Worm (Caenorhabditis elegans): ENCODE measurements around the gene T10B5.10.

Gene T10B5.10

DNA sequence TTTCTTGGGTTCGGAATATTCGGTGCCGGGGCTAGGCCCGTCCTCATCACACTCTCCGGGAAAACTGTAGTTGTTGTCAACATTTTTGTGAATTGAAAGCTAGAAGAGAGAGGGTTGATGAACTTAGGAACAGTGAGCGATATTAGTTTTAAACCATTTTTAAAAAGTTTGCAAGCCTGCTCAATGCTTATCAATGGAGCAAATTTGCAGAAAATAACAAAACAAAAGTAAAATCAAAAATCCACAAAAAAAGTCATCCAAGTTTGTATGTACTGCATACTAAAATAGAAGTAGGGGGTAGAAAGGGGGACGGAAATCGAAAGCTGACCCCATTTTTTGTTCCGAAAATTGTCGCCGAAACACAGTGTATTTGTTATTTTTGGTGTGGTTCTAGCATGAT is at the start of gene T10B5.10:
Gene T10B5.10, minus strand, starts transcription at position 101 of the 400 bp plus-strand sequence.
- TF ChIP-seq unc-62 (GFP tag; optimal IDR thresholded peaks at IDR 0.05), result no peak

DNA sequence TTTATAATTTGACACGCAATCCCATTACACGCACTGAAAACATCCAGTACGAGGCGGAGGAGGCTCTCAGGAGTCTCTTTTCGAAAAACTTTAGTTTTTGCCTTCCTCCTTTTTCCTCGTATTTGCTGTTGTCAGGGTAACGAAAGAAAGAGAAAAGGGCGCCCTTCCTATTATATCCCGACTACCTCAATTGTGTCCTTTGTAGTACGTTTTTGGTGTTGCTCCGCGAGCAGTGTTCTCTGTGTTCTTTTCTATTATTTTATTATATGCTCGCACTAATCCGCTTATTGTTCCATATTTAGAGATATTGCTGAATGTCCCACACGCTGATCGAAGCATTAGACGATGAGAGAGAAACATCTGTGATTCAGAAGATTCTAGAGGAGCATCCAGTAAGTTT is 39.4 kb upstream of the T10B5.10 start, which contains the start of gene nphp-2:
Gene nphp-2, plus strand, starts transcription at position 301 of the 400 bp plus-strand sequence.
- TF ChIP-seq unc-62 (GFP tag; optimal IDR thresholded peaks at IDR 0.05), result no peak

DNA sequence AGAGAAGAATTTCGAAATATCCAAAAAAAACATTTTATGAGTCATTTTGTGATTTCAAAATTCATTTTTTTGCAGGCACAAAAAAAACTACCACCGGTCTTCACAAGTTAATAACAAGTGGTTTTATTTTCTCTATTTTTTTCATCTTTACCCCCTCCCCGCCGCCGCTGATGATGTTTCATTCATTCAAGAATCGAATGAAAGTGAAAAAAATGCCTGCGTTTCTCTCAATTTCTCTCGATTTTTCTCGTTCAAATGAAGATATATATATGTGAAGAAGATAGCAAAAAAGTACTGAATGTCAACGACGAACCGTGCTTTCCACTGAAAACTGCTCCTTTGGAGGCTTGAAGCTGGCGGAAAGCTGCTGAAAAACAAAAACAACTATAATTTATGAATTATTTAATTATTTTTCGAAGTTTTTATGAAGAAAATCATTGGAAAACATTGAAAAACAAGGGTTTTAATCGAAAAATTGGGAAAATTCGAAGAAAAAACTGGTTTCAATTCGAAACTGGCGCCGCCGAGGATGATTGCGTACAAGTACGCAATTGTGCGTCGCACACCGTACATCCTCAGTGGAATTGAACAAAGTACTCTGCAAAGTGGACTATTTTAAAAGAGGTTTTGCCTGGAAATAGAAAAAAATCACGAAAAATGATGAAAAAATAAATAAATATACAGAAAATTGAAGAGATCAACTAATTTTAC is 36.6 kb upstream of the T10B5.10 start, which contains the start of gene zig-11:
Gene zig-11, minus strand, starts transcription at position 373 of the 711 bp plus-strand sequence.
- no peak for TF ChIP-seq unc-62 (GFP tag; optimal IDR thresholded peaks at IDR 0.05)

DNA sequence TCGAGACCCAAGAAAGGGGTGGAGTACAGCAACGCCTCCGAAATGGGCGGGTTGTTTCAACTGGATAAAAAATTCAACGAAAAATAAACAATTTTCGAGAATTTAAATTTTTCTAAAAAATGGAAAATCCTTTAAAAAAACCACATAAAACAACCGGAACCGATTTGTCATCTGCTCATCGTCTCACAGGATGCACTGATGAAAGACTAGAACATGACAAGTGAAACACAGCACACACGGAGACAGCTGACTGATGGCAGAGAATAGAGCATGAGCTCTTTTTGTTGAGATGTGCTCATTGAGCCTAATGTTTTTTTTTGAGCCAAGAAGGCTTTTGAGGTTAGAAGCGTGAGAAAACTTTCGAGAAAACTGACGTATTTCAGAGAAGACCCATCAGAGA is 33.9 kb upstream of the T10B5.10 start:
- no peak for TF ChIP-seq unc-62 (GFP tag; optimal IDR thresholded peaks at IDR 0.05)

DNA sequence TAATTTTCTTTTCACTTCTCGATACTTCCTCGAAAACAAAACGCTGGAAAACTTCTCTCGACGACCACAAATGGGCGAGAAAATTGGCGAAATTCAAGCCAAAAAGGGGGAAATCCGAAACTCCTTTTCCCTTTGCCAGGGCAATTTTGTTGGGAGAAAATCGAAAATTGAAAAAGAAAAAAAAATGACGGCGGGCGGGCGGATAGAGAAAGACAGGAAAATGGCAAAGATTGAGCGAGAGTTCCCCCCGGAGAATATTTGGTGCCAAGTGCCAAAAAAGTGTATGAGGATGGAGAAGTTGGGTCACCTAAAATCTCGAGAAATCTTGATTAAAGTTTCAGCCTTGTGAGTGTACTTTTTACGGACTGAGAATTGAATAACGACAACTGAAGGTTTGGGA is 32.2 kb upstream of the T10B5.10 start:
- TF ChIP-seq unc-62 (GFP tag; optimal IDR thresholded peaks at IDR 0.05), result no peak

DNA sequence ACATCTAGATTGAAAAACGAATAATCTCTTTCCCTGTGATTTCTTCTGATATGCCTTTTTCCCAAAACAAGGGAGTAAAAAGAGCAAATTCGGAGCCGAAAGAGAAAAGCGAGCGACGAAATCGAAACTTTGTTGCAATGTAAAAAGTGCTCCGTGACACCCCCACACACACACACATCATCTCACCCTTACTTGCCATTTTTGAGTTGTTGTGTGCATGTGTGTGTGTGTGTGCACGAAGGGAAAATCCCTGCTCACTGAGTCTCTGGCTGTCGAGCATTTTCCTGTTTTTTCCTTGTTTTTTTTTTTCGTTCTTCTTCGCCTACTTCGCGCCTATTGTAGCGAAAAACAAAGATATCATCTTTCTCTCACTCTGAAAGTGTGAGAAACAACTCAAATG is 30.9 kb upstream of the T10B5.10 start:
- no peak for TF ChIP-seq unc-62 (GFP tag; optimal IDR thresholded peaks at IDR 0.05)

DNA sequence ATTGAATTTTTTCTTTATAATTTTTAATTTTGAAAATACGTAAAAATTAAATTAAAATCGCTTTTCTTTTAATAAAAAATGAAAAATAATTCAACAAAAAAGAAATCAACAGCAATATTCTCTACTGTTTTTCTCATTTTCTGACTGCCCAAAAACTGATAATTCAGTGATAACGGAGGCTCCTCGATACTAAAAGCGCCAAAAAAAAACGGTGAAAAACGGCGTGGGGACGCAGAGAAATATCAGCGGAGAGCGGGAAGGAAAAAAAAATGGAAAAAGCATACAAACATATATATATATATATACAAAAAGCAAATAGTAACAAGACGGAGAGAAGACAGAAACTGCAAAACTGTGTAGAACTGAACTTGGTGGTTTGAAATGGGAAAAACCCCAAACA is 27.1 kb upstream of the T10B5.10 start:
- no peak for TF ChIP-seq unc-62 (GFP tag; optimal IDR thresholded peaks at IDR 0.05)

DNA sequence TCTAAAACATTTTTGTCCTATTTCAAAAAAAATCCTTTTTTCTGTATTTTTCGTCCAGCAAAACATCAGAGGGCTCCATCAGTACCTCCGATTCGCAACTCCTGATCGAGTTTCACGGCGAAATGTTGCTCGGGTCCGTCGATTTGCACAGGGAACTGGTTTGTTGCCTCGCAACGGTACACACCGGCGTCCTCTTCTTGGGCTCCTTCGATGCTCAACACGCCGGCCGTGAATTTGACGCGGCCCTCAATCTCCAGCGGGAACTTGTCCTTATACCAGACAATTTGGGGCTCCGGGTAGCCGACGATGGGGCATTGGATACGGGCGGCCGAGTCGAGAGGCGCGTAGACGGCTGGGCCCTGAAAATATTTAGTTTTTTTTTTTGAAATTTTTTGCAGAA is 22.0 kb upstream of the T10B5.10 start:
- TF ChIP-seq unc-62 (GFP tag; optimal IDR thresholded peaks at IDR 0.05), result no peak

DNA sequence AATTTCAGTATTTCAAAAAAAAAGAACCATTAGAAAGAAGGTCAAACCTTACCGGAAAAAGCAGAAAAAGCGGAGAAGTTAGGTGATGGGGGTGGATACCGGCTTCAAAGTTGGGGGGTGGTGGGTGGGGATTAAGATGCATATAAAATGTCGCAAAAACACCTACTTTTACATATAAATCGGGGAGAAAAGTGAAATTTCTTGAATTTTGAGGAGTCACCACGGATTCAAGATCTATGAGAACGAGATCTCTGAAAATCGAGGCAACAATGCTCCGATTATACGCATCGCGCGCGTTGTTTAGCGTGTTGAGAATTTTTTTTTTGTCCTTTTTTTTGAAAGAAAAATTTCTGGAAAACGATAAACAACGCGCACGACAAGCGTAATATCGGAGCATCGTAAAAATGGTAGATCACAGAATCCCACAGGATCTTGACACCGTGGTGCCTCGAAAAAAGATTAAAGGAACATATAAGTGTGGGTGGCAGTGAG is 19.5 kb upstream of the T10B5.10 start:
- TF ChIP-seq unc-62 (GFP tag; optimal IDR thresholded peaks at IDR 0.05), result no peak

DNA sequence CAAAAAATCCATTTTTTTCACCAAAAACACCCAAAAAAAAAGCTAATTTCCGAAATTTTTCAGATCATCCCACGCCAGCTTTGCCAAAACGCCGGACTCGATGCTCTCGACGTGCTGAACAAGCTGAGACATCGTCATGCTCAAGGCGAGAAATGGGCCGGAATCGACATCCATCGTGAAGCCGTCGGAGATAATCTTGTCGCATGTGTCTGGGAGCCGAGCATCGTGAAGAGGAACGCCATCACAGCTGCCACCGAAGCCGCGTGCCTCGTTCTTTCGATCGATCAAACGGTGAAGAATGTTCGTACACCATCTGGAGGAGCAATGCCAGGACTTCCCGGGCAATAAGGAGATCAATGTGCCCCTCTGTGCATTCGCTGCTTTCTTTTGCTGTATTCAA is 18.8 kb upstream of the T10B5.10 start:
- TF ChIP-seq unc-62 (GFP tag; optimal IDR thresholded peaks at IDR 0.05), result no peak

DNA sequence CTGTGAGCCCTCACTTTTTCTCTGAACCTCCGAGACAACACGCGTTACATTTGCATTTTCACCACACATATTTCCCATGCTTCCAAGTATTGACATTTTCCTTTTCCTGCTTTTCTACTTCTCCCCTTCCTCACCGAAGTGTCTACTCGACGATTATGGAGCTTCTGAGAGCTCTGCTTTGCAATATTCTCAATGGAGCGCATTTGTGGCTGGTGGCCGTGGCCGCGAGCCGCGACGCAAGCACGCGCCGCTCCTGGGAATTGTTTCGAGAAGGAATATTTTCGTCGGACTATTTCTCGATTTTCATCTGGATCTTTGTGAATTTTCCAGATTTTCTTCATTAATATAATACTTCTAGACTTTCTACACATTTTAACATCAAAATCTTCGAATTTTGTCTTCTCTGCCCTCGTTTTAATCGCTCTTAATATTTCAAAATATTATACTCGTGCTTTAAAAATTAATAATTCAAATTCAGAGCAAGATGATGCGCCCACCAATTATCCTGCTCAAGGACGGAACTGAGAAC is 15.8 kb upstream of the T10B5.10 start, which contains the start of the genes T10B5.4 and cct-7:
Gene T10B5.4, minus strand, starts transcription at position 40 of the 529 bp plus-strand sequence.
Gene cct-7, plus strand, starts transcription at position 479 of the 529 bp plus-strand sequence.
- no peak for TF ChIP-seq unc-62 (GFP tag; optimal IDR thresholded peaks at IDR 0.05)

DNA sequence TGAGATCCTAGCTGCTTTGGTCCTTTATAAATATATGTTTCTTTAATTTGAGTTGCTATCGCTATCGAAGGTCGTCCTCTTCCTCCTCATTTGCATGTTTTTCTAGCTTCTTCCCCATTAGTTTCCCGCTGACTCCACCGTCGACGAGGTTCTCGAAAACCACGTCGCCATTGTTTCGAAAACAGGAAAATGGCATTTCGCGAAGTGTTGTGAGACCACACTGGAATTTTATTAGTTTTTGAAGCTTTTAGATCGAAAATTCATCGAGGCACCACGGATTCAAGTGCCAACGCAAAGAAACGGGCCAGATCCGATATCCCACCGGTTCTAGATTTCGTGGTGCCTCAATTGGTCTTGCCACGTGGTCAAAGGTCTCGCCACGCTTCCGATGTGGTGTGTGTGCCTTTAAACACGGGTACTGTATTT is 14.5 kb upstream of the T10B5.10 start:
- TF ChIP-seq unc-62 (GFP tag; optimal IDR thresholded peaks at IDR 0.05), result no peak

DNA sequence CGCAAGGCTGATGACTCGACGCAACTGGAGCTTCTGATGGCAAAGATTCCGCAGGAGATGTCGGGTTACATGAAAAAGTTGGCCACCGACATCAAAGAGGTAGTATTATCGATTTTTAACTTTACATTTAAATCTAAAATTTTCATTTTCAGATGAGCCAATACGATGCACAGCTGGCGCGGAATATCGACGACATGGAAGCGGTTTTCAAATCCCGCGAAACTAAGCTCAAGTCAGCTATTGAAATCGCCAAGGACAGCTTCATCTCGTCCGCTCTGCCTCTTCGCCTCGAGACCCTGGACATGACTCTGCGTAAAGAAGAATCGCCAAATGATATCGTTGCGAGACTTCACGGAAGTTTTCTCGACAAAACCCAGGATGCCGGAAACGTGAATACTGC is 13.6 kb upstream of the T10B5.10 start, which contains the start of gene T10B5.3:
Gene T10B5.3, minus strand, starts transcription at position 101 of the 400 bp plus-strand sequence.
- TF ChIP-seq unc-62 (GFP tag; optimal IDR thresholded peaks at IDR 0.05), result no peak

DNA sequence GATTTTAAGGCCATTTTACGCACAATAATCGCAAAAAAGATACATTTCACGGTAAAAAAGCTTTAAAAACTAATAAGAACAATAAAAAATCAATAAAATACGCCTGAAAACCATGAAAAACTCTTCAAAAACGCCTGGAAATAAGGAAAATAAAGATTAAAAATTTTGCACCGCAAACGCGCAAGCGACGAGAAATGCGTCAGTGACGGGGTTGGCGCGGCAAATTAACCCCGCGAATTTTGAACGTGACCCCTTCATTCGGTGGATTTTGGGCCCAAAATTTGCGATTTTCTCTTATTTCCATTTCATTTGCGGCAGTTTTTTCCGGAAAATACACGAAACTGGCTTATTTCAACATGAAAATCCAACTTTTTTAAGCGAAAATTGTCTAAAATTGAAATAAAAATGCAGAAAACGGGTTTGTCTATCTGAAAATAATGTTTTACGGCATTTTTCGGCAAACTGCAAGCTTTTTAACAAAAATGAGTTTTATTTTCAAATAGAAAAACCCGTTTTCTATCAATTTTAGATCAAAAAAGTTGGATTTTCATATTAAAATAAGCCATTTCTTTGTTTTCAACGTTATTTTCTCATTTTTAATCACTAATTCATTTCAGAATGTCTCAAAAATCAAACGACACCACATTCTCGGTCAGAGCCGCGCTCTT is 12.7 kb upstream of the T10B5.10 start, which contains the start of gene knl-3:
Gene knl-3, plus strand, starts transcription at position 618 of the 668 bp plus-strand sequence.
- no peak for TF ChIP-seq unc-62 (GFP tag; optimal IDR thresholded peaks at IDR 0.05)

DNA sequence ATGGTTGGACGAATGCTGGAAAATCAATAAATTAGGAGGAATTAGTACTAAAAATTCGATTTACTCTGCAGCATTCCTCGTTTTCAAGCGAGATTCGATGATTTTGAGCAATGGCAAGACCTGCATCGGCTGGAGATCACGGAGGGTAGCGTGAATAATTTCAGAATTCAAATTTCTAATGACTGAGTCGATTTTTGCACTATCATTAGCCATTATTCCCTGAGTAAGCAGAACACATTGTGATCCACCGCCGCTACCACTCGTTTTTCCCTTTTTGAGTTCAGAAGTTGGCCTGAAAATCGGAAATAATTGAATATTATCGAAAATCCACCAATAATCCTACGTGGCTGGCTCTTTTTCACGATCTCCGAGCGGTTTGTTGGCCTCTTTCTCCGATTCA is 11.9 kb upstream of the T10B5.10 start:
- TF ChIP-seq unc-62 (GFP tag; optimal IDR thresholded peaks at IDR 0.05), result no peak

DNA sequence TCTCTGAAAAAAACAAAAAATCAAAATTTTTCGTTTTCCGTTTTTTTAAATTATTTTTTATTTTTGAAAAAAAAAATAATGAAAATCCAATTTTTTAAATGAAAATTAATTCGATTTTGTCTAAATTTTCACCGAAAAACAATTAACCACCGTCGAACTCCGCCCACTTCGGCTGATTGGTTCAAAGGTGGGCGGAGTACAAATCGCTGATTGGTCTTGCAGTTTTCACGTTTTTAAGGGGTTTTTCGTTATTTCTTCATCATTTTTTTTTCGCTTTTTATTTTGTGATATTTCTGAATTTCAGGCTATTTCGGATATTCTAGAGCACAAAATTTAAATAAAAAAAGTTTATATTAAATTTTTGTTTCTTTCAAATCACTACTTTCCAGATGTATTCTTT is 8.9 kb upstream of the T10B5.10 start:
- TF ChIP-seq unc-62 (GFP tag; optimal IDR thresholded peaks at IDR 0.05), result no peak
